Fruit fly (Drosophila melanogaster) whole organism, pupa: ENCODE measurements around the gene gcm2.

ENCODE experiments used
- CG10348 ChIP-seq: fragments of 200-800 bp; sonication (Bioruptor generic); IDR thresholded peaks from 2 replicates; pipeline ENCODE4 v1.3.6; 2022; ENCODE audit warnings: missing biosample characterization, missing genetic modification characterization
- CG12605 ChIP-seq: fragments of 200-800 bp; sonication (Bioruptor generic); IDR thresholded peaks from 2 replicates; pipeline ENCODE4 v1.3.6; 2022; ENCODE audit warnings: missing biosample characterization, missing genetic modification characterization
- CG13204 ChIP-seq: fragments of 200-800 bp; sonication (Bioruptor generic); optimal IDR thresholded peaks from 2 replicates; lab custom pipeline; 2018; ENCODE audit warnings: missing biosample characterization, mild to moderate bottlenecking, missing genetic modification characterization, moderate library complexity
- CG14655 ChIP-seq: fragments of 200-800 bp; sonication (Bioruptor generic); optimal IDR thresholded peaks from 3 replicates; lab custom pipeline; 2017; ENCODE audit warnings: mild to moderate bottlenecking, missing biosample characterization, missing genetic modification reagents, missing genetic modification characterization
- CG15710 ChIP-seq: fragments of 200-800 bp; sonication (Bioruptor generic); optimal IDR thresholded peaks from 2 replicates; lab custom pipeline; 2018; ENCODE audit warnings: missing biosample characterization, mild to moderate bottlenecking, missing genetic modification characterization, moderate library complexity
- CG17806 ChIP-seq: fragments of 200-800 bp; sonication (Bioruptor generic); optimal IDR thresholded peaks from 2 replicates; lab custom pipeline; 2018; ENCODE audit warnings: missing biosample characterization, mild to moderate bottlenecking, missing genetic modification characterization, moderate library complexity
- CG32121 ChIP-seq: fragments of 200-800 bp; sonication (Bioruptor generic); IDR thresholded peaks from 2 replicates; pipeline ENCODE4 v1.3.6; 2022; ENCODE audit warnings: missing biosample characterization, missing genetic modification characterization
- CG34367 ChIP-seq: fragments of 200-800 bp; sonication (Bioruptor generic); optimal IDR thresholded peaks from 2 replicates; lab custom pipeline; 2018; ENCODE audit warnings: missing biosample characterization, mild to moderate bottlenecking, missing genetic modification characterization
- CG4496 ChIP-seq: fragments of 200-800 bp; sonication (Bioruptor generic); IDR thresholded peaks from 3 replicates; pipeline ENCODE4 v1.3.6; 2022; ENCODE audit warnings: missing biosample characterization, missing genetic modification characterization
- CG8159 ChIP-seq: fragments of 200-800 bp; sonication (Bioruptor generic); optimal IDR thresholded peaks from 3 replicates; lab custom pipeline; 2018; ENCODE audit warnings: missing biosample characterization, mild to moderate bottlenecking, missing genetic modification characterization, moderate library complexity
- CG8301 ChIP-seq: fragments of 200-800 bp; sonication (Bioruptor generic); optimal IDR thresholded peaks from 2 replicates; lab custom pipeline; 2018; ENCODE audit warnings: missing biosample characterization, mild to moderate bottlenecking, missing genetic modification characterization
- CG9948 ChIP-seq: fragments of 200-800 bp; sonication (Bioruptor generic); optimal IDR thresholded peaks from 2 replicates; lab custom pipeline; 2018; ENCODE audit warnings: missing biosample characterization, mild to moderate bottlenecking, missing genetic modification characterization, moderate library complexity
- D1 ChIP-seq: fragments of 200-800 bp; sonication (Bioruptor generic); optimal IDR thresholded peaks from 2 replicates; lab custom pipeline; 2018; ENCODE audit warnings: missing biosample characterization, mild to moderate bottlenecking, missing genetic modification characterization, moderate library complexity
- EcR ChIP-seq: fragments of 200-800 bp; sonication (Bioruptor generic); optimal IDR thresholded peaks from 3 replicates; lab custom pipeline; 2019; ENCODE audit warnings: missing biosample characterization, missing genetic modification characterization, mild to moderate bottlenecking, moderate library complexity, missing genetic modification reagents
- Ets98B ChIP-seq: fragments of 200-800 bp; sonication (Bioruptor generic); IDR thresholded peaks from 2 replicates; pipeline ENCODE4 v1.3.6; 2022; ENCODE audit warnings: missing biosample characterization, missing genetic modification characterization
- Pif1A ChIP-seq: fragments of 200-800 bp; sonication (Bioruptor generic); optimal IDR thresholded peaks from 3 replicates; lab custom pipeline; 2016; ENCODE audit warnings: missing biosample characterization, missing genetic modification characterization
- Pif1B ChIP-seq: fragments of 200-800 bp; sonication (Bioruptor generic); optimal IDR thresholded peaks from 3 replicates; lab custom pipeline; 2016; ENCODE audit warnings: missing biosample characterization, missing genetic modification characterization
- Snoo ChIP-seq: fragments of 200-800 bp; sonication (Bioruptor generic); optimal IDR thresholded peaks from 3 replicates; lab custom pipeline; 2017; ENCODE audit warnings: missing biosample characterization, mild to moderate bottlenecking, missing genetic modification characterization, inconsistent platforms
- fd96Ca ChIP-seq: fragments of 200-800 bp; sonication (Bioruptor generic); IDR thresholded peaks from 3 replicates; pipeline ENCODE4 v1.3.6; 2022; ENCODE audit warnings: missing biosample characterization, missing genetic modification characterization
- gl ChIP-seq: fragments of 200-800 bp; sonication (Bioruptor generic); optimal IDR thresholded peaks from 2 replicates; lab custom pipeline; 2018; ENCODE audit warnings: missing biosample characterization, mild to moderate bottlenecking, missing genetic modification characterization
- rn ChIP-seq: fragments of 200-800 bp; sonication (Bioruptor generic); IDR thresholded peaks from 2 replicates; pipeline ENCODE4 v1.3.6; 2022; ENCODE audit warnings: missing biosample characterization, missing genetic modification characterization

The gcm2 gene

DNA sequence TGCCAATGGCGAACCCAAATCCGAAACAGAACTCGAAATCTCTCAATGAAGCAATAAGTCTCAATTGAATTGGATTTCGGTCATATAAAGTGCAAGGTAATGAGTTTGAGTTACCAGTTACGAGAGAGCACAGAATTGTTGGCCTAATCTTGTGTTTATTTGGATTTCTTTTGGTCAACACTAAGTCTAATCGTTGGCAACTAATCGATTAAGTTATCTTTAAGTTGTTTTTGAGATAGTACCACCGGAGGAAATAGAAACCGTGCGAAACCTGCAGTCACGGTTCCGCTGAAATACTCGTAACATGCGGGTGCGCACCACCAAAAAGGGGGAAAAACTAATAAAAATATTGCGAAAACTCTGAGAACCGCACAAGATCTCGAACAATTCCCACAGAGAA is 19.2 kb upstream of the gcm2 start, which contains the start of gene CG3841:
Gene CG3841, plus strand, starts transcription at position 301 of the 400 bp plus-strand sequence.
- TF ChIP-seq CG9948 (tag; lab: Kevin White, UChicago) (no peak), Pif1A (no peak), CG10348 (GFP tag; lab: Robert Waterston, UW) (no peak), rn (GFP tag; lab: Robert Waterston, UW) (no peak), CG14655 (GFP tag; lab: Kevin White, UChicago) (no peak), CG8159 (tag; lab: Kevin White, UChicago) (no peak), CG32121 (GFP tag; lab: Robert Waterston, UW) (no peak), CG15710 (tag; lab: Kevin White, UChicago) (no peak), Ets98B (GFP tag; lab: Robert Waterston, UW) (no peak)

DNA sequence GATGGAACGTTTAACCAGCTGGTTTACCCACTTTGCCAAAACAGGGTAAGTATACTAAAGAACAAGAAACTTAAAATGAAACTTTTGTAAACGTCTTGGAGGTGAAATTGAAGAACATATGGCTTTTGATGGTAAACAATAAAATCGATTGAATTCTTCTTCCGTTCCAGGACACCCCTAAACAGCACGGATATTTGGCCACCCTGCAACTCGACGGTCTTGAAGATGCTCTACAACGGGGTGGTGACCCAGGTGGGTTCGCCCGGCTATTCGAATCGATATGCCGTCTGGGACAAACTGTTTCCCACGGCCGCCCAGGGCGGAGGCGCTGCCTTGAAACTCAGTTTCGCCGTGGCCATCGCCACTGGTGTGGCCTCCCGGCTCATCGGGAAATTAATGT is 17.2 kb upstream of the gcm2 start:
- TF ChIP-seq CG4496 = no peak
- TF ChIP-seq Pif1A = no peak
- no peak for TF ChIP-seq EcR (GFP tag; lab: Kevin White, UChicago)
- TF ChIP-seq Pif1B (GFP tag; lab: Kevin White, UChicago) = no peak

DNA sequence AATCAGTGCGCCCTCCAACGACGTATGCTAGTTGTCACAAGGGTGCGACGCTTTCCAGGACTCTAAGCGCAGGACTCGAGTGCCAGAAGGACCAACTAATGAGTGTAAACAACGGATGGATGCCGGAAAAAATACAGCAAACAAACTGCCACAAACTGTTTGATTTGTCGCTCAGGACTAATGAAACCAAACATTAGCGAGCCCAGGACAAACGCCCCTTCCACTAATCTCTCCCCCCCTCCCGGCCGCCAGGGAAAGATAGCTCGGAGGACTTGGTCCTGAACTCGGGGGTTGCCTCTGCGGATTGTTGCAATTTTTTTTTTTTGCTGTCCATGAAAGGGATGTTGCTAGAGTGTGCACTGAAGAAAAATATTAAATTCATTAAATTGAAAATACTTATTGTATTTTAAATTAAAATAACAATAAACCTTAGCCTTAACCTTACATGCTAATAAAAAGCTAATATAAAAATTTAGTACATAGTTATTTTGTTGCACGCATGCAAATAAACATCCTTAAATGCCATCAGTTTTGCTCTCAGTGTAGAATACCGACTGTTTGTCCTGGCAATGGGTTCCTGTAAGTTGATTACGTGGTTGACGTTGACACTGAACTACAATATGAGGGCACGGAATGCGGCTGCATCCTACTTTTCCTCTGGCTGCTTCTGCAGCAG is 13.6 kb upstream of the gcm2 start:
- TF ChIP-seq CG8159 (tag; lab: Kevin White, UChicago) = peak; percentile 37
- no peak for TF ChIP-seq CG34367 (tag; lab: Kevin White, UChicago)

DNA sequence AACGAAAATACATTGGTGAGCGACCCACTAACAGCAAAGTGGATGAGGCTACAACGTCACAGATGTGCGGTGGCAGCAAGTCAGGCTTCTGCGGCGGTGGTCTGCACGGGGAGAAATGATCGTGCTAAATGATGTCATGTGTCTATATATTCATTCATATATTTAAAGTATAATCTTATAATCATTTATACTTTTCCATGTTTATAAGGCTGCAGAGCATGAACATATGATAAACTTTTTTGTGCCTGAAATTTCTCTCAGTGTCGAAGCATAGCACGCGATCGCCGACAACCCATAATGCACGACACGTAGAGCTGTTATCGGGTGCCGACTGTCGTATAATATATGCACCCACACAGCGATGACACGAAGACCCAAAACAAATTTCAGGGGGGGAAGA is 10.0 kb upstream of the gcm2 start:
- TF ChIP-seq Pif1A (peak; percentile 6), CG4496 (no peak), D1 (tag; lab: Kevin White, UChicago) (no peak), CG10348 (GFP tag; lab: Robert Waterston, UW) (no peak), Pif1B (GFP tag; lab: Kevin White, UChicago) (peak; percentile 20), Ets98B (GFP tag; lab: Robert Waterston, UW) (peak; percentile 44; the same call in 1 of the 2 replicates), CG14655 (GFP tag; lab: Kevin White, UChicago) (peak; percentile 36), CG12605 (GFP tag; lab: Robert Waterston, UW) (0 out of 2 replicates have a peak, but pooled peaks have one; percentile 34), CG17806 (peak; percentile 24), EcR (GFP tag; lab: Kevin White, UChicago) (no peak), gl (no peak), CG34367 (tag; lab: Kevin White, UChicago) (no peak), CG15710 (tag; lab: Kevin White, UChicago) (peak; percentile 20), CG13204 (GFP tag; lab: Kevin White, UChicago) (no peak), CG8301 (no peak), rn (GFP tag; lab: Robert Waterston, UW) (peak; percentile 55; the same call in 1 of the 2 replicates), fd96Ca (peak; percentile 68), Snoo (no peak), CG8159 (tag; lab: Kevin White, UChicago) (peak; percentile 15), CG9948 (tag; lab: Kevin White, UChicago) (no peak), CG32121 (GFP tag; lab: Robert Waterston, UW) (no peak)

DNA sequence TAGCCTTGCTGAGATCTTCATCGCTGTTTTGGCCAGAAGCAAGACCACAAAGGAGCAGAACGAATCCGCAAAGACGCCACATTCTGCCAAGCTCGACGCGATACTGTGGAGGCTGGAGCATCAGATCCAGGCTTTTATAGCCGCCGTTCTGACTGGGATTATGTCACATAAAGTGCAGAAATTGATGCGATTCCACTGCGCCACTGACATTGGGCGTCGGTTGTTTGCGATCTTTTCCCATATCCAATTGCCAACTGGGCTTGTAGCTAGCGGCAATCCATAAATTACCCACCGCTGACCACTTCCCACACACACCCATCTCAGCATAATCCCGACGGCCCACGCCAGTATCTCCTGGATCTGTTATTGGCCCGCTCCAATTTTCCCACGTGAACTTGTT is 7.6 kb upstream of the gcm2 start, which contains the start of gene CG4382:
Gene CG4382, minus strand, starts transcription at position 101 of the 400 bp plus-strand sequence.
- TF ChIP-seq CG12605 (GFP tag; lab: Robert Waterston, UW) (no peak), Pif1A (no peak), rn (GFP tag; lab: Robert Waterston, UW) (no peak), CG10348 (GFP tag; lab: Robert Waterston, UW) (no peak), CG34367 (tag; lab: Kevin White, UChicago) (no peak), CG4496 (no peak), fd96Ca (no peak), CG32121 (GFP tag; lab: Robert Waterston, UW) (no peak), Snoo (no peak), CG13204 (GFP tag; lab: Kevin White, UChicago) (no peak), gl (no peak), Ets98B (GFP tag; lab: Robert Waterston, UW) (no peak), D1 (tag; lab: Kevin White, UChicago) (no peak), CG15710 (tag; lab: Kevin White, UChicago) (no peak), CG8301 (no peak), Pif1B (GFP tag; lab: Kevin White, UChicago) (no peak), CG17806 (no peak), CG8159 (tag; lab: Kevin White, UChicago) (no peak)

DNA sequence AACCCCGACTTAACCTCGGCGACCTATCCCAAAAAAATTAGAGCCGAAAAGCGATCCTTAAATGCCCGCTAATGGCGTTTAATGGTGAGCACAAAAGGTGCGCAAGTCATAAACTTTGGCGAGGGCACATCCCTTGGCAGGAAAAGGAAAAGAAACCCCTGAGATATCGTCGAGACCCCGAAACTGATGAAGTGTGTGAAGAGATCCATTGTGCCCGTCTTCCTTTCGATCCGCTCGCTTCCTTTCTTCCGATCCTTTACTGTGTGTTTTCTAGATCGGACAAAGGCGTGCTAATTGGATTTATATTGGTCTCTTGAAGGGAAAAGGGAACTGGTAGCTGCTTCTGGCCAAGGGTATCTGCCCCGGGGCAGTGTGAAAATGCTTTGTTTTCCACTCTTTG is 7.1 kb upstream of the gcm2 start:
- TF ChIP-seq CG17806 (no peak), CG9948 (tag; lab: Kevin White, UChicago) (no peak), CG4496 (no peak), CG14655 (GFP tag; lab: Kevin White, UChicago) (no peak), Ets98B (GFP tag; lab: Robert Waterston, UW) (no peak), rn (GFP tag; lab: Robert Waterston, UW) (no peak), CG12605 (GFP tag; lab: Robert Waterston, UW) (no peak), Pif1A (no peak), CG8301 (no peak), gl (no peak), Pif1B (GFP tag; lab: Kevin White, UChicago) (no peak), fd96Ca (no peak), CG8159 (tag; lab: Kevin White, UChicago) (no peak), CG34367 (tag; lab: Kevin White, UChicago) (no peak), CG15710 (tag; lab: Kevin White, UChicago) (no peak), D1 (tag; lab: Kevin White, UChicago) (no peak)
